Worm (Caenorhabditis elegans): ENCODE data around the gene T25B9.9.
A peak's percentile ranks its signal among the peaks of the same experiment; 100 is the strongest.

T25B9.9 gene

ce11 chrIV:10812099-10812498 lies 42.6 kb downstream of the T25B9.9 start, which contains the start of gene miz-1:
TSS of gene miz-1 (plus strand) at chrIV:10812399.
- TF ChIP-seq tbx-11 (GFP tag; IDR thresholded peaks at IDR 0.05) (no peak), tbx-37 (GFP tag; conservative IDR thresholded peaks at IDR 0.05) (no peak), B0310.2 (tag; optimal IDR thresholded peaks at IDR 0.05) (no peak), aly-1 (tag; optimal IDR thresholded peaks at IDR 0.05) (no peak), ama-1 (optimal IDR thresholded peaks at IDR 0.05) (no peak), ceh-13 (GFP tag; optimal IDR thresholded peaks at IDR 0.05) (no peak), sea-1 (GFP tag; conservative IDR thresholded peaks at IDR 0.05) (no peak), ceh-36 (tag; optimal IDR thresholded peaks at IDR 0.05) (no peak), pes-1 (GFP tag; IDR thresholded peaks at IDR 0.05) (no peak), hnd-1 (tag; optimal IDR thresholded peaks at IDR 0.05) (no peak), hmg-4 (GFP tag; optimal IDR thresholded peaks at IDR 0.05) (no peak), hmbx-1 (tag; optimal IDR thresholded peaks at IDR 0.05) (no peak), flt-1 (GFP tag; IDR thresholded peaks at IDR 0.05) (no peak), ets-7 (tag; optimal IDR thresholded peaks at IDR 0.05) (no peak), tra-4 (tag; optimal IDR thresholded peaks at IDR 0.05) (no peak)

ce11 chrIV:10815950-10816349 lies 46.5 kb downstream of the T25B9.9 start:
- TF ChIP-seq ama-1 (optimal IDR thresholded peaks at IDR 0.05) (no peak), aly-1 (tag; optimal IDR thresholded peaks at IDR 0.05) (no peak), ceh-36 (tag; optimal IDR thresholded peaks at IDR 0.05) (no peak), tbx-11 (GFP tag; IDR thresholded peaks at IDR 0.05) (no peak), tra-4 (tag; optimal IDR thresholded peaks at IDR 0.05) (no peak), flt-1 (GFP tag; IDR thresholded peaks at IDR 0.05) (no peak), pes-1 (GFP tag; IDR thresholded peaks at IDR 0.05) (no peak), F13C5.2 (tag; optimal IDR thresholded peaks at IDR 0.05) (no peak), hmg-4 (GFP tag; optimal IDR thresholded peaks at IDR 0.05) (no peak), B0310.2 (tag; optimal IDR thresholded peaks at IDR 0.05) (no peak), sea-1 (GFP tag; conservative IDR thresholded peaks at IDR 0.05) (no peak), ceh-13 (GFP tag; optimal IDR thresholded peaks at IDR 0.05) (no peak), hmbx-1 (tag; optimal IDR thresholded peaks at IDR 0.05) (no peak), tbx-37 (GFP tag; conservative IDR thresholded peaks at IDR 0.05) (no peak), hnd-1 (tag; optimal IDR thresholded peaks at IDR 0.05) (no peak), scrt-1 (GFP tag; IDR thresholded peaks at IDR 0.05) (no peak)

ce11 chrIV:10817030-10817429 lies 47.6 kb downstream of the T25B9.9 start:
- peak; percentile 94 for TF ChIP-seq hmg-4 (GFP tag; optimal IDR thresholded peaks at IDR 0.05)
- peak; percentile 21 for TF ChIP-seq ceh-36 (tag; optimal IDR thresholded peaks at IDR 0.05)
- TF ChIP-seq ama-1 (optimal IDR thresholded peaks at IDR 0.05), result no peak
- peak; percentile 8; the same call in 1 of the 2 replicates for TF ChIP-seq scrt-1 (GFP tag; IDR thresholded peaks at IDR 0.05)
- peak; percentile 68 for TF ChIP-seq aly-1 (tag; optimal IDR thresholded peaks at IDR 0.05)
- no peak for TF ChIP-seq sea-1 (GFP tag; conservative IDR thresholded peaks at IDR 0.05)
- TF ChIP-seq B0310.2 (tag; optimal IDR thresholded peaks at IDR 0.05), result peak; percentile 0
- TF ChIP-seq F13C5.2 (tag; optimal IDR thresholded peaks at IDR 0.05), result peak; percentile 44

ce11 chrIV:10819049-10819448 lies 49.6 kb downstream of the T25B9.9 start:
- TF ChIP-seq hmg-4 (GFP tag; optimal IDR thresholded peaks at IDR 0.05), result no peak
- TF ChIP-seq hmbx-1 (tag; optimal IDR thresholded peaks at IDR 0.05), result no peak
- no peak for TF ChIP-seq tbx-11 (GFP tag; IDR thresholded peaks at IDR 0.05)
- TF ChIP-seq ets-7 (tag; optimal IDR thresholded peaks at IDR 0.05), result no peak
- TF ChIP-seq ceh-36 (tag; optimal IDR thresholded peaks at IDR 0.05), result no peak
- TF ChIP-seq sea-1 (GFP tag; conservative IDR thresholded peaks at IDR 0.05), result no peak
- TF ChIP-seq F13C5.2 (tag; optimal IDR thresholded peaks at IDR 0.05), result no peak

DNA sequence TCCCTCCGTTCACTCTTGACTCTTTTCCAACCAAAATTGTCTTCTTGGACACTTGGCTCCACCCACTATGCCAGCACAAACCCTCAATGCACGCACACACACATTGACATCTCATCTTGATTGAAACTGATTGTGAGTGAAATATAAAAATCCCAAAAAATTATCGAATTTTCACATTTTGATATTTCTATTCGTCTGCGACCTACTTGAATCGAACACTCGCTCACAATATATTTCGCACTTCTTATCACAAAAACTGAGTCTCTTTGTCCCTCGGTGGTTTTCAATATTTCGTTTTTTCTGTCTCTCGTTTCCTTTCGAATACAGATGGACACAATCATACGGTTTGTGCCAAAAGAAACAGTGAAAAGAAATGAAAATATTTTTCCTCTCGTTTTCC lies 50.7 kb downstream of the T25B9.9 start:
- TF ChIP-seq aly-1 (tag; optimal IDR thresholded peaks at IDR 0.05) (no peak), hnd-1 (tag; optimal IDR thresholded peaks at IDR 0.05) (no peak)

DNA sequence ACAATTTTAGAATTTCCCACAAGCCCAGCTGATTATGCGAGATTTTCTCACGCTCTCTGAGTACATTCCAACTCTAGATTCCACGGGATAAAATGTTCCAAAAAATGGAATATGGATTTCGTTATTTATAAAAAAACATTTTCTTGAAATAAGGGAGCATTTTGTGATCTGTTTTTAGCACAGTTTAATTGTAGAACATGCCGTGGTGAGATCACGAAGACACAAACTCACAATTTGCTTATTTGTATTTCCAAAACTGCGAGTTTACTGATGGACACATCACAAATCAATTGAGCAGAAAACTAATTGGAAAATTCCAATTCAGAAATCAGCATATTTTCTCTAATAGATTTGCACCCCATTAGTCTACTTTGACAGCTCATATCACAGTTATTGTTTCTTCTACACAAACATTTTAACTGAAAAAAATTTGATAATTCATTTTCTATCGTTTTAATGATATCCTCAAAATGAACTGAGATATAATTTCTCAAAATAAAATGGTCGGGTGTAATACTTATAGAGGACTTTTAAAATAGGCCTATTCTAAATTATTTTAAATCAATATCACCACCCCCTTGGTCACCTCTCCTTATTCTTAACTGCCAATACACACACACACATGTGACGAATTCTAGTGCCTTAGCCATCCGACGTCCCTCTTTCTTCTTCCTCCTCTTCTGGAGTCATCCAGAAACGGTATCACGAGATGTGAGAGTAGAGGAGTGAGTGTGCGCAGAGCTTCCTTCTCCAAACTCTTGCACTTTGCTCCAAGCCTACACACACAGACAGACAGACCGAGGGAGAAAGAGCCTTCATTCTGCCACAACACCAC lies 51.6 kb downstream of the T25B9.9 start:
- TF ChIP-seq aly-1 (tag; optimal IDR thresholded peaks at IDR 0.05), result peak; percentile 46
- no peak for TF ChIP-seq sea-1 (GFP tag; conservative IDR thresholded peaks at IDR 0.05)

DNA sequence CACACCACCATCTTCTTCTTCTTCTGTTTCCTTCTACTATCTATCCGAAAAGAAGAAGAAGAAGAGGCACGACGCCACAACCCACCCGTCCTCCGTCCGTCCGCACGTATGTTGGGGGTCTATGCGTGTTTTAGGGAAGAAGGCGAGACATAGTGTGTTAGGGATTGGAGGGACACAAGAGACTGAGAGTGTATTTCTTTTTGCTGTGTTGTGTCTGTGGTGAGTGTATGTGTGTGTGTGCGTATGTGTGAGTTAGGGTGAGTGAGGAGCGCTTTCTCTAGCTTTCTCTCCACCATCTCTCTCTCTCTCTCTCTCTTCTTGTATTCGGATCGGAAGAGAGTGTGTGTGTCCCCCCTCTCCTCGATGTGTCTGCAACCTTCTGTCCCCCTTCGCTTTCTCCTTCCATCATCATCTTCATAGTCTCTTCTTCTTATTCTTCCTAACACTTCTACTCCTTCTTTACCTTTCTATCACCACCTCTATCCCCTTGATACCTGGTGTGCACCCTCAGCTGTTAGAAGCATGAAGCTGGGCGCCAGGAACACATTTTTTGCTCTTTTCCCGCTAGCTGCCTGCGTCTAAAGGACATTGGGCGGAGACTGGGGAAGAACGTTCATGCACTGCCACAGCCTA lies 52.3 kb downstream of the T25B9.9 start:
- no peak for TF ChIP-seq ceh-13 (GFP tag; optimal IDR thresholded peaks at IDR 0.05)
- 0 out of 2 replicates have a peak, but pooled peaks have one; percentile 12 for TF ChIP-seq tbx-37 (GFP tag; conservative IDR thresholded peaks at IDR 0.05)
- TF ChIP-seq B0310.2 (tag; optimal IDR thresholded peaks at IDR 0.05), result no peak
- no peak for TF ChIP-seq hnd-1 (tag; optimal IDR thresholded peaks at IDR 0.05)
- TF ChIP-seq tbx-11 (GFP tag; IDR thresholded peaks at IDR 0.05), result no peak; the same call in 1 of the 2 replicates
- peak; percentile 43 for TF ChIP-seq ama-1 (optimal IDR thresholded peaks at IDR 0.05)
- 0 out of 2 replicates have a peak, but pooled peaks have one; percentile 46 for TF ChIP-seq scrt-1 (GFP tag; IDR thresholded peaks at IDR 0.05)
- TF ChIP-seq ceh-36 (tag; optimal IDR thresholded peaks at IDR 0.05), result no peak
- no peak for TF ChIP-seq aly-1 (tag; optimal IDR thresholded peaks at IDR 0.05)
- TF ChIP-seq ets-7 (tag; optimal IDR thresholded peaks at IDR 0.05), result peak; percentile 46
- peak; percentile 82 for TF ChIP-seq F13C5.2 (tag; optimal IDR thresholded peaks at IDR 0.05)
- no peak for TF ChIP-seq pes-1 (GFP tag; IDR thresholded peaks at IDR 0.05)
- TF ChIP-seq hmg-4 (GFP tag; optimal IDR thresholded peaks at IDR 0.05), result peak; percentile 95
- TF ChIP-seq sea-1 (GFP tag; conservative IDR thresholded peaks at IDR 0.05), result peak; percentile 49; the same call in 1 of the 2 replicates
- TF ChIP-seq flt-1 (GFP tag; IDR thresholded peaks at IDR 0.05), result peak; percentile 2; the same call in 1 of the 2 replicates
- TF ChIP-seq tra-4 (tag; optimal IDR thresholded peaks at IDR 0.05), result no peak
- TF ChIP-seq hmbx-1 (tag; optimal IDR thresholded peaks at IDR 0.05), result no peak
